Fruit fly (Drosophila melanogaster): Measurements from ENCODE around the gene Remo.

dm6 chrX:13322405-13322804, 34.6 kb downstream of the Remo start:
- TF ChIP-seq CG1621 (tag; optimal IDR thresholded peaks at IDR 0.05) (no peak), CG6163 (GFP tag; IDR thresholded peaks at IDR 0.05) (no peak), CG8319 (GFP tag; optimal IDR thresholded peaks at IDR 0.05) (no peak), Eip75B (GFP tag; optimal IDR thresholded peaks at IDR 0.05) (no peak), CG6854 (GFP tag; optimal IDR thresholded peaks at IDR 0.05) (no peak)
